Worm (Caenorhabditis elegans): ENCODE results near the gene srw-15.

DNA sequence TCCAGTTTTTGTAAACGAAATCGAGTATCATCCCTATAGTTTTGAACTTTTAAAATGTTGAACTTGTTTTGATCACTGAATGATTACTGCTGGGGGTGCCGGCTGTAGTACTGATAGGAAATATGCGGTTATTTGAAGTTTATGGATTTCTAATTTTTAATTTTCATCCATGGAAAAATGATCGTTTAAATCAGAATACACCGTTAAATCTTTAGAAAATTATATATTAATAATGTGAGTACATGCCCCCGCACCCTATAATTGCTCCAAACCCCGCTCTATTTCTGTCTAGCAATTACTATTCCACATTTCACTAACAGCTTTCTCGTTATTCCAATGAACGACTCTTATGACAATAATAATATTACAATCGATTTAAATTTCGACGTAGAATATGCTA, 30.6 kb upstream of the srw-15 start, which contains the start of gene Y75B12B.10:
- TF ChIP-seq fkh-6 (tag; optimal IDR thresholded peaks at IDR 0.05) = no peak
- TF ChIP-seq nhr-232 (tag; optimal IDR thresholded peaks at IDR 0.05) = no peak
- TF ChIP-seq ceh-45 (GFP tag; IDR thresholded peaks at IDR 0.05) = no peak
- no peak for TF ChIP-seq dve-1 (tag; optimal IDR thresholded peaks at IDR 0.05)
- TF ChIP-seq unc-3 (GFP tag; conservative IDR thresholded peaks at IDR 0.05) = no peak
- no peak for TF ChIP-seq unc-3 (tag; optimal IDR thresholded peaks at IDR 0.05)
- TF ChIP-seq elt-2 (tag; optimal IDR thresholded peaks at IDR 0.05) = no peak
